Fruit fly (Drosophila melanogaster) whole organism, wandering third instar larva: ENCODE data around the gene nau.
A peak's percentile ranks its signal among the peaks of the same experiment; 100 is the strongest.

Experiments
- CG9705 ChIP-seq: fragments of 200-800 bp; sonication (Bioruptor generic); optimal IDR thresholded peaks from 2 replicates; lab custom pipeline; 2018; ENCODE audit warnings: missing biosample characterization, mild to moderate bottlenecking, missing genetic modification characterization
- CrebA ChIP-seq: fragments of 200-800 bp; sonication (Bioruptor generic); optimal IDR thresholded peaks from 2 replicates; lab custom pipeline; 2016; ENCODE audit warnings: missing biosample characterization, mild to moderate bottlenecking, missing genetic modification characterization, borderline replicate concordance
- Dfd ChIP-seq: fragments of >200 bp; optimal IDR thresholded peaks from 2 replicates; lab custom pipeline; 2017; ENCODE audit warnings: missing biosample characterization, missing genetic modification characterization
- Dif ChIP-seq: fragments of 200-275, 200-300 bp; sonication (Bioruptor generic); optimal IDR thresholded peaks from 2 replicates; lab custom pipeline; 2018; ENCODE audit warnings: missing biosample characterization, missing genetic modification characterization; ENCODE audit not compliant: partially characterized antibody
- HLH106 ChIP-seq: fragments of 200-800 bp; optimal IDR thresholded peaks from 3 replicates; lab custom pipeline; 2019; ENCODE audit warnings: missing biosample characterization, mild to moderate bottlenecking, missing genetic modification characterization, moderate library complexity
- Hnf4 ChIP-seq: fragments of 200-800 bp; sonication (Bioruptor generic); optimal IDR thresholded peaks from 2 replicates; lab custom pipeline; 2016; ENCODE audit warnings: missing biosample characterization, mild to moderate bottlenecking, missing genetic modification characterization
- Hr83 ChIP-seq: fragments of 200-300 bp; sonication (Bioruptor generic); optimal IDR thresholded peaks from 2 replicates; lab custom pipeline; 2016; ENCODE audit warnings: missing biosample characterization, mild to moderate bottlenecking, missing genetic modification characterization, moderate library complexity; ENCODE audit not compliant: poor library complexity, severe bottlenecking
- Jra ChIP-seq: sonication (Bioruptor generic); optimal IDR thresholded peaks from 2 replicates; lab custom pipeline; 2016; ENCODE audit warnings: missing biosample characterization, missing genetic modification characterization
- Mio ChIP-seq: sonication (Bioruptor generic); optimal IDR thresholded peaks from 2 replicates; lab custom pipeline; 2016; ENCODE audit warnings: missing biosample characterization, missing genetic modification characterization
- Myc ChIP-seq: fragments of >200 bp; optimal IDR thresholded peaks from 2 replicates; lab custom pipeline; 2017
- N ChIP-seq: fragments of >200 bp; optimal IDR thresholded peaks from 2 replicates; lab custom pipeline; 2018; ENCODE audit warnings: missing biosample characterization, missing external identifiers, missing genetic modification characterization
- Rel ChIP-seq, 2 experiments: fragments of 200-800 bp; sonication (Bioruptor generic) in 1 of 2; optimal IDR thresholded peaks; 2 replicates in 1 of 2; 3 replicates in 1 of 2; lab custom pipeline; 2016 to 2019; ENCODE audit warnings: mild to moderate bottlenecking in 2 of 2, missing biosample characterization in 2 of 2, missing genetic modification characterization in 2 of 2, moderate library complexity in 1 of 2
- Vsx2 ChIP-seq: fragments of 200-300, 225-300 bp; sonication (Bioruptor generic); optimal IDR thresholded peaks from 2 replicates; lab custom pipeline; 2018; ENCODE audit warnings: missing biosample characterization, missing genetic modification characterization; ENCODE audit not compliant: partially characterized antibody
- brk ChIP-seq: fragments of 200-800 bp; sonication (Bioruptor generic); optimal IDR thresholded peaks from 2 replicates; lab custom pipeline; 2016; ENCODE audit warnings: missing biosample characterization, mild to moderate bottlenecking, missing genetic modification characterization
- dl ChIP-seq, 2 experiments: fragments of 175-275, 200-275 bp in 1 of 2; fragments of 200-275 bp in 1 of 2; sonication (Bioruptor generic); optimal IDR thresholded peaks; lab custom pipeline; 2018; ENCODE audit warnings: mild to moderate bottlenecking in 2 of 2, missing biosample characterization in 2 of 2, missing genetic modification characterization in 2 of 2, moderate library complexity in 2 of 2; ENCODE audit not compliant: partially characterized antibody in 2 of 2, insufficient read depth in 1 of 2
- dmrt93B ChIP-seq: fragments of 200-800 bp; sonication (Bioruptor generic); optimal IDR thresholded peaks from 2 replicates; lab custom pipeline; 2018; ENCODE audit warnings: missing biosample characterization, mild to moderate bottlenecking, missing genetic modification characterization
- dsf ChIP-seq: sonication (Bioruptor generic); optimal IDR thresholded peaks from 2 replicates; lab custom pipeline; 2016; ENCODE audit warnings: missing biosample characterization, missing genetic modification characterization, borderline replicate concordance
- ey ChIP-seq: fragments of 200-800 bp; sonication (Bioruptor generic); optimal IDR thresholded peaks from 2 replicates; lab custom pipeline; 2016; ENCODE audit warnings: missing biosample characterization, missing genetic modification characterization
- fru ChIP-seq: fragments of 200-800 bp; sonication (Bioruptor generic); optimal IDR thresholded peaks from 3 replicates; lab custom pipeline; 2016; ENCODE audit warnings: missing biosample characterization, mild to moderate bottlenecking, missing genetic modification characterization
- psq ChIP-seq: fragments of 200-800 bp; sonication (Bioruptor generic); optimal IDR thresholded peaks from 3 replicates; lab custom pipeline; 2017; ENCODE audit warnings: missing biosample characterization, mild to moderate bottlenecking, missing genetic modification characterization, moderate library complexity
- rgr ChIP-seq: fragments of 200-800 bp; sonication (Bioruptor generic); optimal IDR thresholded peaks from 3 replicates; lab custom pipeline; 2016; ENCODE audit warnings: missing biosample characterization, mild to moderate bottlenecking, missing genetic modification characterization
- sage ChIP-seq: fragments of 200-800 bp; sonication (Bioruptor generic); optimal IDR thresholded peaks from 2 replicates; lab custom pipeline; 2016; ENCODE audit warnings: missing biosample characterization, mild to moderate bottlenecking, missing genetic modification characterization
- sv ChIP-seq: fragments of 200-800 bp; sonication (Bioruptor generic); optimal IDR thresholded peaks from 3 replicates; lab custom pipeline; 2016; ENCODE audit warnings: missing biosample characterization, missing genetic modification characterization
- tai ChIP-seq: sonication (Bioruptor generic); optimal IDR thresholded peaks from 2 replicates; lab custom pipeline; 2016; ENCODE audit warnings: missing biosample characterization, missing genetic modification characterization
- woc ChIP-seq: sonication (Bioruptor generic); optimal IDR thresholded peaks from 2 replicates; lab custom pipeline; 2016; ENCODE audit warnings: missing biosample characterization, mild to moderate bottlenecking, missing genetic modification characterization

The nau gene

DNA sequence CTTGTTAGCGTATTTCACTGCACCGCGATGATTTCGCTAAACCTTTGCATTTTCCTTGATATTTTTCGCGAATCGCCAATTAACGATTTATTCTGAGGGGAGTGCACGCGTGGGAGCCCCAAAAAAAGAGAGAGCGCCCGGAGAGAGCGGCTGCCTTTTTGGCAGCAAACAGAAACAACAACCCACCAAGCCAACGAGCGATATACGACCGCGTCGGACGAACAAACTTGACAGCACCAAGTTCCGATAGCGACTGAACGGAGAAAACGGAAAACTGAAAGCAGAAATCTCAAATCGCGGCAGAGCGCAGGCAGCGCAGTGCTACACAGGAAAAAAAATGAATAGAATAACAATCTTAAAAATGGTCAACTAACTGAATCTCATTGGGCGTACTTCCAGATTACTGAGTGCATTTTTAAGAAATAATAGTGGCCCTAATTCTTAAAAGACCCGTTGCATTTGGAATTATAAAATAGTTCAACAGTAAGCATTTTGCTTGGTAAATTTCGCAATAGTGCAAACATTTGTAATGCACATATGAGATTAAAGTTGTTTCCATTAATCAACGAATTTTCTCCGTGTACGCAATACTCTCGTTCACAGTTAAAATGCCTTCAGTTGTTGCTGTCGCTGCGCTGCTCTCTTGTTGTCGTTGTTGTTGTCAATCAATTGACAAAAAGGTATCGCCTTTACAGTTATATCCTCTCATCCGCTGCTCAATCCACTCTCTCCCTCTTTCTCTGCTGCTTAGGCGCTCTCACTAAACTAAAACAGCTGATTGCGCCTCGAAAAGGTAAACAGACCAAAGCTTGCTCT lies 48.5 kb downstream of the nau start, which contains the start of gene CG31145 (continued):
- TF ChIP-seq fru (GFP tag; lab: Kevin White, UChicago) (peak; percentile 99), CrebA (GFP tag; lab: Kevin White, UChicago) (peak; percentile 92), Hr83 (GFP tag; lab: Kevin White, UChicago) (peak; percentile 61), sv (GFP tag; lab: Kevin White, UChicago) (peak; percentile 100)

DNA sequence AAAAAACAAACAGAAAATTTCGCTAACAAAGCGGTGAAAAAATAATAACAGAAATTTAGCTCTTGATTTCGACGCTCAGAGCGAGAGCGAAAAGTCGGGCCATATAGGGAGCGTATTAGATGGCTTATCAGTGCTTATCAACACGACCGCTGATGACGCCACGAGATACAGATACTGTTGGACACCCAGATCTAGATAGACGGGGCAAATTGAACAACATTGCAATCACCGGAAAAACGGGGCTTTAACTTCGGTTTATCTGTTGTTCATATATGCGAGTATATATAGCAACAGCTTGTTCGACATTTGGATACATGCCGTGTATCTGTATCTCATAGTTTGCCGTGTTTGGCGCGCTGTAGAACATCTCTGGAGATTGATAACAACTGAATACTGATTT lies 49.6 kb downstream of the nau start:
- TF ChIP-seq sv (GFP tag; lab: Kevin White, UChicago) (no peak), Dfd (GFP tag; lab: Kevin White, UChicago) (no peak), dmrt93B (GFP tag; lab: Kevin White, UChicago) (no peak), Rel (GFP tag; optimal IDR thresholded peaks at IDR 0.05; lab: Kevin White, UChicago) (no peak), Rel (tag; optimal IDR thresholded peaks at IDR 0.05; lab: Kevin White, UChicago) (peak; percentile 33)

DNA sequence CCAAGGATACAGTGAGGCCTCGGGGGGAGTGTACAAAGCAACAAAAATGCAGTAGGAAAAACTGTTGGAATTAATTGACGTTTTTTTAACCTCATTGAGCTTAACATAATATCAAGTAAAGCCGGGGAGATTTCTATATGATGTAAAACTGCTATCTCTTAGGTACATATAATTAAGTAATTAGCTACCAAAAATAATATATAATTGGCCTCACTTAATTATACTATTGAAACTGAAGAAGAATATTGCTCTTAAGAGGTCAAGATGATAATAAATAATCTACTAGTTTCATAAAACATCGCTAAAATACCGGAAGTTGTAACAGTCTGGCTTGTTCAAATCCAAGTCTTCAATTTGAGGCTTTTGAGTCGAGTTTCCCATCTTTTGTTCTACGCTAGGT lies 50.7 kb downstream of the nau start:
- TF ChIP-seq tai = no peak
- TF ChIP-seq sage (GFP tag; lab: Kevin White, UChicago) = no peak
- no peak for TF ChIP-seq Mio
- no peak for TF ChIP-seq Rel (GFP tag; optimal IDR thresholded peaks at IDR 0.05; lab: Kevin White, UChicago)
- TF ChIP-seq Rel (tag; optimal IDR thresholded peaks at IDR 0.05; lab: Kevin White, UChicago) = no peak
- TF ChIP-seq rgr (GFP tag; lab: Kevin White, UChicago) = no peak
- TF ChIP-seq woc (GFP tag; lab: Kevin White, UChicago) = no peak
- TF ChIP-seq sv (GFP tag; lab: Kevin White, UChicago) = no peak
- no peak for TF ChIP-seq brk (GFP tag; lab: Kevin White, UChicago)
- TF ChIP-seq Vsx2 (GFP tag; lab: Kevin White, UChicago) = no peak
- TF ChIP-seq dl (GFP tag; optimal IDR thresholded peaks at IDR 0.05; lab: Kevin White, UChicago; ENCODE audit: insufficient read depth in 1 of 2, partially characterized antibody in 2 of 2) = no peak
- TF ChIP-seq Dif (GFP tag; lab: Kevin White, UChicago) = no peak
- no peak for TF ChIP-seq HLH106 (tag; lab: Kevin White, UChicago)
- no peak for TF ChIP-seq N (GFP tag; lab: Kevin White, UChicago)

DNA sequence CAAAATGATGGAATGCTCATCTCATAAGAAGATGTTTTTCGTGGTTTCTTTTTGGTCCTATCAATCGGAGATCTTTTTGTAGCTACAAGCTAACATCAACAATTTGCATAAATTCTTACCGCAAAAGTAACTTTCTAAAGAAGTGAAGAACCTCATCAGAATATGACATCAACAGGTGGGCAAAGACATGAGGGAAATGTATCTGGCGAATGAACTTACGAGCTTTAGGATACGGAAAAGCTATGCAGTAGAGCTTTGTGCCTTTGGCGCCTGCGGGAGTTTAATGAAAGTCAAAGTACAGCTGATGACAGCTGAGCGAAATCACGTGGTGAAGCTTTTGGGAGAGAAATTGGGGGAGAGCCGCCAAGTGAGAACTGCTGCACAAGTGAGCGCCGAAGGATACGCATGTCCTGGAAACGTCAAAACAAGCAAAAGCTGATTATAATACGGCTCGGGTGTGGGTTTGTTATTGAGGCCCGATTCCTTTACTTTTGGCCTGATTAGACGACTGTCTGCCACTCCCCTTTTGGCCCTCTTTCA lies 51.4 kb downstream of the nau start:
- TF ChIP-seq ey (GFP tag; lab: Kevin White, UChicago) (no peak), HLH106 (tag; lab: Kevin White, UChicago) (no peak), Myc (no peak), psq (GFP tag; lab: Kevin White, UChicago) (no peak), N (GFP tag; lab: Kevin White, UChicago) (no peak), Rel (GFP tag; optimal IDR thresholded peaks at IDR 0.05; lab: Kevin White, UChicago) (no peak), Rel (tag; optimal IDR thresholded peaks at IDR 0.05; lab: Kevin White, UChicago) (no peak), CG9705 (GFP tag; lab: Kevin White, UChicago) (no peak)
- TF ChIP-seq, all 38 proteins: peak for 0

DNA sequence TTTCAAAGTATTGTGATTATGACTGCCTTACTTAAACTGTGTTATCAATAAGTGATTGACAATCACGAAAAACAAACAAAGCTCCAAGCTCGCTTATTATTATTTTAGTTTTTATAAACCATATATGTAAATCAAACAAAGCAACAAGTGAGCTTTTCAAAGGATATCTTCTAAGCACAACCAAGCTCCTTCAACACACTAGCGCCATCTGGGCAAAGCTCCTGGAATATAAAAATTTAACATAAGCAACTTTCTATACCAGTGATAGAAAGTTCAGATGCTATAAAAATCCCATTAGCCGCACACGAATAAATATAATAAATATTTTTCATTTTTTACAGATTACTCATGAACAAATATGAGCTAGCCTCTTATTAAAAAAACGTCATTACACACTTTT lies 53.7 kb downstream of the nau start:
- TF ChIP-seq Hnf4 (GFP tag; lab: Kevin White, UChicago) (no peak), sv (GFP tag; lab: Kevin White, UChicago) (no peak), Jra (no peak), Rel (GFP tag; optimal IDR thresholded peaks at IDR 0.05; lab: Kevin White, UChicago) (no peak), Rel (tag; optimal IDR thresholded peaks at IDR 0.05; lab: Kevin White, UChicago) (no peak), dsf (GFP tag; lab: Kevin White, UChicago) (no peak), Hr83 (GFP tag; lab: Kevin White, UChicago) (no peak), Vsx2 (GFP tag; lab: Kevin White, UChicago) (no peak), CG9705 (GFP tag; lab: Kevin White, UChicago) (no peak)
- TF ChIP-seq, all 38 proteins: peak for 0
